Fruit fly (Drosophila melanogaster): Measurements from ENCODE around the gene CG15142.

The CG15142 gene

dm6 chr2L:17455823-17456222, 42.8 kb downstream of the CG15142 start, which contains the start of gene SPH93:
TSS of gene SPH93 (minus strand) at chr2L:17455923.
- TF ChIP-seq pan (optimal IDR thresholded peaks at IDR 0.05), result no peak
- no peak for TF ChIP-seq EcR (GFP tag; optimal IDR thresholded peaks at IDR 0.05)
- no peak for TF ChIP-seq Dll (optimal IDR thresholded peaks at IDR 0.05)
- no peak for TF ChIP-seq usp (GFP tag; optimal IDR thresholded peaks at IDR 0.05)
- no peak for TF ChIP-seq CG8478 (optimal IDR thresholded peaks at IDR 0.05)
- TF ChIP-seq psq (optimal IDR thresholded peaks at IDR 0.05), result no peak

DNA sequence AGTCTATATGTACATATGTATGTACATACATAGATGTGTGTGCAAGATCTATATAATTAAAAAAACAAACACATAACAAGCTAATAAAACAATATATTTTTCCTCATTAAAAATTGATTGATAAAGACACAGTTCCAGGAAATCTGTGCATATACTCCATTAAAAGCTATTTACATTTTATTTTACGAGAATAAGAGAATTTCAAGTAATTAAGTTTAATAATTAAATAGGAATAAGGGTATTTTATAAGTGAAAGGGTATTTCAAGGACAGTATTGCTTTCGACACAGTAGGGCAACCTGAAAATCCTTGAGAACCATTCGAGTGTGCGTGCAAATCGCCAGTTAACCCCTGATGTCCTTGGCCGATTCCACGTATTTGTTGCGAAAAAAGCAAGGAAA, 46.0 kb downstream of the CG15142 start, which contains the start of gene CG5050:
CG5050 (plus strand) TSS at position 301 of the 400 bp plus-strand sequence.
- TF ChIP-seq pan (optimal IDR thresholded peaks at IDR 0.05) (no peak), Dll (optimal IDR thresholded peaks at IDR 0.05) (no peak), usp (GFP tag; optimal IDR thresholded peaks at IDR 0.05) (no peak), CG8478 (optimal IDR thresholded peaks at IDR 0.05) (no peak), EcR (GFP tag; optimal IDR thresholded peaks at IDR 0.05) (no peak), psq (optimal IDR thresholded peaks at IDR 0.05) (no peak)

dm6 chr2L:17452084-17452483, 46.5 kb downstream of the CG15142 start:
- TF ChIP-seq pan (optimal IDR thresholded peaks at IDR 0.05) (no peak), EcR (GFP tag; optimal IDR thresholded peaks at IDR 0.05) (no peak), usp (GFP tag; optimal IDR thresholded peaks at IDR 0.05) (no peak), psq (optimal IDR thresholded peaks at IDR 0.05) (no peak), Dll (optimal IDR thresholded peaks at IDR 0.05) (no peak), CG8478 (optimal IDR thresholded peaks at IDR 0.05) (no peak)

- no peak for TF ChIP-seq usp (GFP tag; optimal IDR thresholded peaks at IDR 0.05)
- no peak for TF ChIP-seq psq (optimal IDR thresholded peaks at IDR 0.05)
- no peak for TF ChIP-seq Dll (optimal IDR thresholded peaks at IDR 0.05)
- no peak for TF ChIP-seq EcR (GFP tag; optimal IDR thresholded peaks at IDR 0.05)
- no peak for TF ChIP-seq pan (optimal IDR thresholded peaks at IDR 0.05)
- TF ChIP-seq CG8478 (optimal IDR thresholded peaks at IDR 0.05), result no peak
Measured at dm6 chr2L:17450505-17451415, 47.9 kb downstream of the CG15142 start.

DNA sequence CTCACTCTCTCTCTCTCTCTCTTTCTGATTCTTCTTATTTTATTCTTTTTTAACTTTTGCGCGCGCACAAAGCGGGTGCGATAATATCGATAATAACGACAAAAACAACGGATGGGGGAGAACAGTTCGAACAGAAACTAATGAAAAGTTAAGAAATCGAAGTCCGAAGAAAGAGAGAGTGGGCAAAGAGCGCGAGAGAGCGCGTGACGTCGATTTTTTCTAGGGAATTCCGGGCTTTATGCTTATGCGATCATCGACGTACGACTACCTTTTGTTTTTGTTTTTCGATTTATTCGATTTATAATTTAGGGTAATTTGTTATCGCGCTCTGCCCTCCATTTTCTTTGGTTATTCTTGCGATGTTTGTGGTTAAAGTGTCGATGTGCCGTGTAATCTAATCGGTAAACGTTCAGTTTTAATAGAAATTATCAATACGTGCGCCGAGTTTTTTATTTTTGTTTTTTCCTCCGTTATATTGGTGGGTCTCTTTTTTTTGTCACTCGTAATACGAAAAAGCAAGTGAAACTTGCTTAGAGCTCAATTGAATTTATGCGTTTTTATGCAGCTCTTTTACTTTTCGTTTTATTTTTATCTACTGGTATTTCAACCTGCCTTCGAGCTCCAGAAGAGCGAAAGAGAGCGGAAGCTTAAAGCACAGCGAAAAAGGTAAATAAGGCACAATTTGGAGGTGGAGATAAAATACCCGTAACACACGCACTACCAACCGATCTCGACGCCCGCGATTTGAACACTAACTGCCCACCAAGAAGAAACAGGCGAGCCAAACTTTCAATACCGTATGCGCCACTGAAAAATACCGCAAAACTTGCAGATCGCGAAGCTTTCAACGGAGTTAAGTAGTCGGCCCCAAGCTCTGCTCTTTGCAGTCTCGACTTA, 48.8 kb downstream of the CG15142 start, which contains the start of gene dl:
dl (minus strand) TSS at position 757 of the 897 bp plus-strand sequence.
- TF ChIP-seq usp (GFP tag; optimal IDR thresholded peaks at IDR 0.05) (no peak), EcR (GFP tag; optimal IDR thresholded peaks at IDR 0.05) (no peak), psq (optimal IDR thresholded peaks at IDR 0.05) (no peak), CG8478 (optimal IDR thresholded peaks at IDR 0.05) (no peak), pan (optimal IDR thresholded peaks at IDR 0.05) (peak; percentile 67), Dll (optimal IDR thresholded peaks at IDR 0.05) (no peak)

DNA sequence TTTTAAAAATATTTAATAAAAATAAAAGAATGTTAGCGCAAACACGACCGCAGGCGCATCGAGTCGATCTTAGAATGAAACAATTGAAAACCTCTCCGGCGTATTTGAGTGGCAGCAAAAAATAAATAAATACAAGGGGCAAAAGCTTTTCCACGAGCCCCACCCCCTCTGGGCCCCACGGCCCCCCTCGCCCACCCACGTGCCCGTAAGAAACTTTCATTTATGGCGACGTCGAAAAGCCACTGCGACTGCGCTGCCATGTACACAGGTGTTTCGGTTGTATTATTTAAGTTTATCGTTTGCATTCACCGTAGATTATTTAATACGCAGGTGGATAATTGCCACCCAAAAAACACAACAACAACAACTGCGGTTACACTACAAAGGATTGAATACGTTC, 50.2 kb downstream of the CG15142 start:
- no peak for TF ChIP-seq Dll (optimal IDR thresholded peaks at IDR 0.05)
- no peak for TF ChIP-seq CG8478 (optimal IDR thresholded peaks at IDR 0.05)
- TF ChIP-seq EcR (GFP tag; optimal IDR thresholded peaks at IDR 0.05), result no peak
- TF ChIP-seq pan (optimal IDR thresholded peaks at IDR 0.05), result no peak
- no peak for TF ChIP-seq psq (optimal IDR thresholded peaks at IDR 0.05)
- no peak for TF ChIP-seq usp (GFP tag; optimal IDR thresholded peaks at IDR 0.05)

Measured in whole organism.